Worm (Caenorhabditis elegans) whole organism, L3 larva: ENCODE measurements around the gene ttr-19.

Source experiments
- ama-1 ChIP-seq: fragments of 150-350 bp; optimal IDR thresholded peaks from 2 replicates; lab custom pipeline; 2018
- ceh-82 ChIP-seq: fragments of 150-350 bp; optimal IDR thresholded peaks from 2 replicates; lab custom pipeline; 2014; ENCODE audit warnings: missing biosample characterization, missing genetic modification characterization
- hmg-11 ChIP-seq: sonication (generic microtip); optimal IDR thresholded peaks from 2 replicates; lab custom pipeline; 2016; ENCODE audit warnings: missing genetic modification characterization, missing compliant biosample characterization
- skn-1 ChIP-seq: fragments of 150-350 bp; optimal IDR thresholded peaks from 2 replicates; lab custom pipeline; 2014; ENCODE audit warnings: missing biosample characterization, missing genetic modification characterization
- unc-39 ChIP-seq: sonication (generic microtip); optimal IDR thresholded peaks from 4 replicates; lab custom pipeline; 2017; ENCODE audit warnings: missing biosample characterization, missing genetic modification characterization
- ztf-4 ChIP-seq: fragments of 150-350 bp; optimal IDR thresholded peaks from 2 replicates; lab custom pipeline; 2014; ENCODE audit warnings: missing biosample characterization, missing genetic modification characterization

DNA sequence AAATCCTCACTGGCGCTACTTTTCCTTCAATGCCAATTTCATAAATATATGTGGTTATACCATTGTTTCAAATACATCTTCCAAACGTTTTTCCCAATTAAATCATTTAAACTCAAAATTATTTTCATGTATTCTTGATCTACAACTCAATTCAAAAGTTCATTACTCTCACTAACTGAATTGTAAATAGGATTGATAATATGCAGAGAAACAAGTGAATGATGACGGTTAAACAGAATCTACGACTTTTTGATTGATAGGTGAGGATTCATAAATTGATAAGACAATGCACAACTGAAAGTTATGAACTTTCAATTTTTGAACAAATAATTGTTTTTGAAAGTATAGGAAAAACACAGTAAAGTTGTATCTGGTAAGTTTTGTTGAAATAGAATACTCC is 36.0 kb downstream of the ttr-19 start:
- TF ChIP-seq skn-1 (no peak), unc-39 (tag; lab: Kevin White, UChicago) (no peak), ceh-82 (no peak), ama-1 (no peak), hmg-11 (no peak), ztf-4 (tag; lab: Kevin White, UChicago) (no peak)
